Worm (Caenorhabditis elegans): Measurements from ENCODE around the gene F26F4.6.
A peak's percentile ranks its signal among the peaks of the same experiment; 100 is the strongest.

F26F4.6 gene

DNA sequence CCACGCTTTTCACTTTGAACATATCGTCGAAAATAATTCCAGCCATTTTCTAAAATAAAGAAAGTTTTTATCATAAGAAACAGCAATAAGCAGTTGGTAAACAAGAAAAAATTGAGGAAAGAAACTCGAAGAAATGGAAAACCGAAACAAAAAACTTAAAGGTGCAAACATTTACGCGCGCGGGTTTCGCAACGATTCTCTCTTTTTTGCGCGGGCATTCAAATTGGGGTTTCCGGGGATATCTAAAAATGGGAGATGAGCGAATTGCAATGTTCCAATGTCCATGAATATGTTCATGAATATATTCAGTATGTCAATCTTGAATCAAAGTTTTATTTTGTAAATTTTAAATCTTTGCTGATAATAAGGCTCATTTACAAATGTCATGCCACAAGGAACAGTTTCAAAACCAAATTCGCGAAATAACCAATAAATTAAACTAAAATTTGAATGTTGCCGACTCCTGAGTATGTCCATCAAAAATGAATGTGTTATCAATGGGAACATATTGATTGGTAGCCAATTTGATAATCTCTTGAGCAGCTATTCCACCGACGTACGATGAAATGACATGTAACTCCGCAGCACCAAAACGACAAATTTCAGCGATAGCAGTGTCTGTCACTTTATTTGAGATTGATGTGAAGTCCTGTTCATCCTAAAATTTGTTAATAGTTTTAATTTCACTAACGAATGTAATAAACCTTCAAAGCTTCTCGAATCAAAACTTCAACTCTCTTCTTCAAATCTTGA is 24.7 kb upstream of the F26F4.6 start, which contains the start of gene rpb-8 (continued):
- TF ChIP-seq lin-35 (GFP tag; optimal IDR thresholded peaks at IDR 0.05) (peak in 1 of 3 experiments; percentile 72), ceh-27 (GFP tag; optimal IDR thresholded peaks at IDR 0.05) (no peak), hrde-1 (tag; optimal IDR thresholded peaks at IDR 0.05; ENCODE audit: borderline replicate concordance) (no peak), bed-2 (GFP tag; IDR thresholded peaks at IDR 0.05) (no peak), ztf-26 (tag; optimal IDR thresholded peaks at IDR 0.05) (no peak), dox-1 (GFP tag; IDR thresholded peaks at IDR 0.05) (no peak), madf-6 (GFP tag; IDR thresholded peaks at IDR 0.05) (peak; percentile 65; the same call in 1 of the 2 replicates), sptf-2 (GFP tag; optimal IDR thresholded peaks at IDR 0.05) (no peak), ccch-3 (GFP tag; optimal IDR thresholded peaks at IDR 0.05) (no peak), aptf-3 (GFP tag; IDR thresholded peaks at IDR 0.05) (no peak), F37B4.10 (GFP tag; IDR thresholded peaks at IDR 0.05) (no peak), athp-1 (tag; optimal IDR thresholded peaks at IDR 0.05) (no peak), snpc-3.4 (tag; optimal IDR thresholded peaks at IDR 0.05) (peak; percentile 29), egrh-3 (GFP tag; IDR thresholded peaks at IDR 0.05) (no peak), let-607 (tag; optimal IDR thresholded peaks at IDR 0.05) (peak; percentile 85 to 96), snpc-1.3 (tag; optimal IDR thresholded peaks at IDR 0.05; ENCODE audit: insufficient read depth) (no peak), nhr-179 (tag; optimal IDR thresholded peaks at IDR 0.05) (no peak), gei-17 (GFP tag; optimal IDR thresholded peaks at IDR 0.05) (no peak), ZK185.1 (tag; optimal IDR thresholded peaks at IDR 0.05; ENCODE audit: poor library complexity, severe bottlenecking) (no peak), Y79H2A.3 (GFP tag; conservative IDR thresholded peaks at IDR 0.05) (no peak), madf-8 (GFP tag; conservative IDR thresholded peaks at IDR 0.05) (no peak), snpc-4 (GFP tag; optimal IDR thresholded peaks at IDR 0.05) (no peak), snpc-4 (tag; optimal IDR thresholded peaks at IDR 0.05) (no peak), rec-8 (tag; optimal IDR thresholded peaks at IDR 0.05) (no peak), Y95B8A.8 (GFP tag; IDR thresholded peaks at IDR 0.05) (no peak), F10E7.11 (tag; optimal IDR thresholded peaks at IDR 0.05) (no peak), tlf-1 (GFP tag; optimal IDR thresholded peaks at IDR 0.05) (no peak), lsl-1 (GFP tag; optimal IDR thresholded peaks at IDR 0.05) (peak; percentile 13), dpl-1 (GFP tag; optimal IDR thresholded peaks at IDR 0.05) (peak; percentile 78), F39B2.1 (GFP tag; IDR thresholded peaks at IDR 0.05) (no peak), cebp-2 (GFP tag; IDR thresholded peaks at IDR 0.05) (no peak), B0261.1 (tag; optimal IDR thresholded peaks at IDR 0.05) (no peak), snpc-1.1 (tag; optimal IDR thresholded peaks at IDR 0.05; ENCODE audit: insufficient read depth) (no peak), ztf-28 (GFP tag; IDR thresholded peaks at IDR 0.05) (peak; percentile 71; the same call in 1 of the 2 replicates), nhr-27 (tag; optimal IDR thresholded peaks at IDR 0.05) (no peak), lin-26 (GFP tag; IDR thresholded peaks at IDR 0.05) (no peak), nfya-1 (tag; optimal IDR thresholded peaks at IDR 0.05; ENCODE audit: borderline replicate concordance, insufficient read depth) (no peak), F55B11.4 (tag; optimal IDR thresholded peaks at IDR 0.05; ENCODE audit: borderline replicate concordance, insufficient read depth) (no peak), egl-18 (GFP tag; IDR thresholded peaks at IDR 0.05) (no peak), ztf-3 (GFP tag; optimal IDR thresholded peaks at IDR 0.05) (no peak), efl-1 (GFP tag; optimal IDR thresholded peaks at IDR 0.05) (peak; percentile 70), him-1 (tag; optimal IDR thresholded peaks at IDR 0.05) (no peak), ceh-58 (GFP tag; IDR thresholded peaks at IDR 0.05) (no peak), attf-5 (GFP tag; optimal IDR thresholded peaks at IDR 0.05) (peak; percentile 50), ama-1 (optimal IDR thresholded peaks at IDR 0.05) (no peak), ama-1 (GFP tag; optimal IDR thresholded peaks at IDR 0.05) (no peak), ceh-100 (GFP tag; IDR thresholded peaks at IDR 0.05) (no peak)
